Worm (Caenorhabditis elegans) whole organism, midembryonic: ENCODE data around the gene irld-17.

Experiments used
- T22C8.4 ChIP-seq: fragments of 200-800 bp; sonication (Bioruptor generic); IDR thresholded peaks from 2 replicates; pipeline ENCODE4 v1.3.6; 2022; ENCODE audit warnings: missing genetic modification characterization, missing compliant biosample characterization
- flt-1 ChIP-seq: fragments of 200-800 bp; sonication (Bioruptor generic); IDR thresholded peaks from 2 replicates; pipeline ENCODE4 v1.3.6; 2022; ENCODE audit warnings: missing genetic modification characterization, missing compliant biosample characterization
- tab-1 ChIP-seq: fragments of 200-800 bp; sonication (Bioruptor generic); IDR thresholded peaks from 2 replicates; pipeline ENCODE4 v1.3.6; 2022; ENCODE audit warnings: missing genetic modification characterization, missing compliant biosample characterization
- ztf-23 ChIP-seq: fragments of 200-800 bp; sonication (Bioruptor generic); IDR thresholded peaks from 2 replicates; pipeline ENCODE4 v1.3.6; 2022; ENCODE audit warnings: missing genetic modification reagents, missing genetic modification characterization, missing compliant biosample characterization
- ztf-29 ChIP-seq: fragments of 200-800 bp; sonication (Bioruptor generic); IDR thresholded peaks from 2 replicates; pipeline ENCODE4 v1.3.6; 2022; ENCODE audit warnings: missing genetic modification reagents, missing genetic modification characterization, missing compliant biosample characterization

DNA sequence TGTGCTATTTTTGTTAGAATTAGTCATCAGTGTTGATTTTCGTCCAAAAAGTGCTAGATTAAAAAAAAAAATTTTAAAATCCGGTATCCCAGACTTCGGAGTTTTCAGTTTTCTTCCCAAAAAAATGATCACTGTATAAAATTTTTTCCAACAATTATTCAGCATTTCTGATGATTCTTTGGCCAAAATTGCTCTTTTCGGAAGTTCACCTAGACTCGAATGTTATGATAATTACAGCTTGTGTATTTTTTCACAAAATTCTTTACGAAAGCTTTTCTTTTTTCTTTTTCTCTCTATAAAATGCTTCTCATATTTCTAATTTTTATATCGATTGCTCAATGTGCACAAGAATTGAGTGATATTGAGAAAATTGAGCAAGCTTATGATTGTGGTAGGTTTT, at the start of gene irld-17:
- TF ChIP-seq flt-1 (GFP tag; lab: Robert Waterston, UW): no peak
- TF ChIP-seq T22C8.4: no peak
- no peak for TF ChIP-seq tab-1 (GFP tag; lab: Robert Waterston, UW)
- TF ChIP-seq ztf-29 (GFP tag; lab: Robert Waterston, UW): no peak
- no peak for TF ChIP-seq ztf-23
